Fruit fly (Drosophila melanogaster) S2 (cell line): ENCODE results near the gene Qtzl.

Experiments
- CG8478 ChIP-seq: fragments of >200 bp; optimal IDR thresholded peaks from 2 replicates; lab custom pipeline; 2018
- CTCF ChIP-seq, 2 experiments: fragments of >200 bp; optimal IDR thresholded peaks; 2 replicates each; lab custom pipeline; 2018

The Qtzl gene

dm6 chr2L:12020735-12021134, 25.2 kb downstream of the Qtzl start, which contains the start of gene Wdr81:
TSS of gene Wdr81 (minus strand) at chr2L:12020960.
- TF ChIP-seq CG8478 (lab: Kevin White, UChicago) (no peak), CTCF (optimal IDR thresholded peaks at IDR 0.05; lab: Kevin White, UChicago) (no peak)

dm6 chr2L:12021193-12021592, 25.7 kb downstream of the Qtzl start:
- TF ChIP-seq CTCF (optimal IDR thresholded peaks at IDR 0.05; lab: Kevin White, UChicago) (no peak), CG8478 (lab: Kevin White, UChicago) (no peak)

- TF ChIP-seq CG8478 (lab: Kevin White, UChicago) = no peak
- no peak for TF ChIP-seq CTCF (optimal IDR thresholded peaks at IDR 0.05; lab: Kevin White, UChicago)
These were observed 28.6 kb downstream of the Qtzl start for dm6 chr2L:12024104-12024503.

DNA sequence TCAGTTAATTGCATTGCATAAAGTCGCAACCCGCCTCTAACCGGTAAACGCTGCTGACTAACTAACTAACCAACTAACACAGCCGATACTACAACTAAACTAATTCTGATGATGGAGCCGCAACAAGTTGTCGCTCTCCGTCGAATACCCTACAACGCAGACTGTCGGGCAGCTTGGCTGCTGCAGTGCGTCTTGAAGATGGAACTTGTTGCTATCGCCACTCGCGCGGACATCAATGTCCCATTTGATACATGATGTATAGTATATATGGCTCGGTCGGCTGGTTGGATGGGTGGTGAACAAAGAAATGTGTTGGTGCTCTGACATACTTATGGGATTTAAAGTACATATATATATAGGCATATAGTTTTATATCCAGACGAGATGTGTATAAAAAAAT, 30.0 kb downstream of the Qtzl start:
- TF ChIP-seq CG8478 (lab: Kevin White, UChicago) = no peak
- no peak for TF ChIP-seq CTCF (optimal IDR thresholded peaks at IDR 0.05; lab: Kevin White, UChicago)

DNA sequence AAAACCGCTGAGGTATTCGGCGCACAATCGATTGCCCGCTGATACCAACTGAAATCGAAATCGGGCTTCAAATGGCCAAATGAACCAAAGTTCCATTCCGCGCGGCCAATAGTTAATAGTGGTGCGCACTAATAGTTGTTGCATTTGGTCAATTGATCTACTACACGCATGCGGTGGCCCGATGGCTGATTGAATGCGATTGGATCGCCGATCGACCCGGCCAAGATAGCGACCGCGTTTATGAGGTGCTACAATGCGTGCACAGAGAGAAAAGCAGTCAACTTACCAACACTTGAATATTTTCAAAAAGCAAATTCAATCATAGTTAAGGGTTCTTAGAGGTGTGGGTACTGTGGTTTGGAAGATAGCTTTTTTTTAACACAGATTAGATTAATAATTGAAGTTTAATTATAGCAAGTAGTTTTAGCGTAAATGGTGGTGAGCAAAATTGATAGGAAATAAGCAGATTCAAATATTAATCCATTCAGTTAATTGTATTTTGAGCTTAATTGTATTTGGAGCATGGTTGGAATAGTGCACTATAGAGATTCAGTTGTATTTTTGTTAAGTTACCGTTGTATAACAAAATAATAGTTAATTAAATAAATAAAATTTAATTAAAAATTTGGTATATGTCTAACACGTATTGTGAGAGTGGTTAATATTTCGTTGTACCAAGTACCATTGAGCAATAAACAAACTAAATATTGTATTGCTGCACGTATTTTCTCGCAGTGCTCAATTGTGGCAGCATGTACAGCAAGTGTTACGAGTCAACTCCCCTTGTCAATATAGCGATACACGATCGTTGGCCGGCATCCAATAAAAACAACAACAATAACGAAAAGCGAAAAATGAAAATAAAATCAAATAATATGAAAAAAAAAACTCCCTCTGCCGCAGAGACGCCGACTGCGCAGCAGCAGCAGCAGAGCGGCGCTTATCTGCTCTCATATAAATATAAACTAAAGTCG, 31.2 kb downstream of the Qtzl start:
- no peak for TF ChIP-seq CG8478 (lab: Kevin White, UChicago)
- TF ChIP-seq CTCF (optimal IDR thresholded peaks at IDR 0.05; lab: Kevin White, UChicago) = no peak

- no peak for TF ChIP-seq CTCF (optimal IDR thresholded peaks at IDR 0.05; lab: Kevin White, UChicago)
- no peak for TF ChIP-seq CG8478 (lab: Kevin White, UChicago)
These were observed 31.9 kb downstream of the Qtzl start, which contains the start of gene dmGlut for dm6 chr2L:12027435-12027834. TSS of gene dmGlut (plus strand) at chr2L:12027438.

DNA sequence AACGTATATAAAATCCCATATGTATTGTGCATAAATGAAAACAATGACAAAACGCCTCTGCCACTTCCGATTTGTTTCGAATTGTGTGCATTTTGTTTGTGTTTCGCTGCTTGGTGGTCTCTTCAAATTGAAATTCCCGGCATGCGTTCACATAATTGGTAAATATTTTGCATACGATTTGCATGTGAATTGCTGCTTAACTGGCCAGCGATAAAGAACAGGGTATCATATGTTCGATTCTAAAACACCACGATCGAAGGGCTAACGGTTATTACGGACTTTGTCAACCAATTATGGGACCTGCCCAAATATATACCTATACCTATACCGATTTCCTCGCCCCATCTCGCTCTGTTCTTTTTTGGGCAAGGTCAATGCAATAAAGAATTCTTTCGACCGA, 32.6 kb downstream of the Qtzl start:
- TF ChIP-seq CG8478 (lab: Kevin White, UChicago) = no peak

dm6 chr2L:12028808-12029207, 33.3 kb downstream of the Qtzl start:
- TF ChIP-seq CTCF (optimal IDR thresholded peaks at IDR 0.05; lab: Kevin White, UChicago) (no peak), CG8478 (lab: Kevin White, UChicago) (no peak)

DNA sequence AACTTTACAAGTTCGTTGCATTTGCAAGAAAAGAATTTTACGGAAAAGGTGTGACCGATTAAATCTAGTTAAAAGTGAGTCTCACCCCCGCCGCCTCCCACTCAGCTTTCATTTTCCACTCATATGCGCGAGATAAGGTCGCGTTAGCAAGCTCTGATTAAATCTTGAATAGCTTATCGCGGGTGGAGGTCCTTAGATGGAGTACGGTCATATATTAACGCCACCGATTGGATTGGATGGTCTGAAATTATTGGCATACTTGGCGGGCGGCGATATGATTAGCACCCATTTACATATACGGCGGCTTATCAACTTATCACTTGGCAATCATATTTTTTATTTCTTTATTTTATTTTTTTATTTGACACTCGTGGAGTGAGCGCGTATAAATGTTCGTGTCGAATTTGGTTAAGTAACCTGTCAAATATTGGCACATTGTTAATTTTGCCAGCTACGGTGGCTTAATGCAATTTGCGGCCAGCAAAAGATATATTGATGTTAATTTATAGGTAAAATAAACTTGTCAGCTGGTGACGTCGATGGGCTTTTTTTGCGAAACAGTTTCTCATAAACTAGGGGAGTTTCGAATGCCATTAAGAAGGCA, 34.2 kb downstream of the Qtzl start:
- TF ChIP-seq CG8478 (lab: Kevin White, UChicago) (no peak), CTCF (optimal IDR thresholded peaks at IDR 0.05; lab: Kevin White, UChicago) (no peak)

DNA sequence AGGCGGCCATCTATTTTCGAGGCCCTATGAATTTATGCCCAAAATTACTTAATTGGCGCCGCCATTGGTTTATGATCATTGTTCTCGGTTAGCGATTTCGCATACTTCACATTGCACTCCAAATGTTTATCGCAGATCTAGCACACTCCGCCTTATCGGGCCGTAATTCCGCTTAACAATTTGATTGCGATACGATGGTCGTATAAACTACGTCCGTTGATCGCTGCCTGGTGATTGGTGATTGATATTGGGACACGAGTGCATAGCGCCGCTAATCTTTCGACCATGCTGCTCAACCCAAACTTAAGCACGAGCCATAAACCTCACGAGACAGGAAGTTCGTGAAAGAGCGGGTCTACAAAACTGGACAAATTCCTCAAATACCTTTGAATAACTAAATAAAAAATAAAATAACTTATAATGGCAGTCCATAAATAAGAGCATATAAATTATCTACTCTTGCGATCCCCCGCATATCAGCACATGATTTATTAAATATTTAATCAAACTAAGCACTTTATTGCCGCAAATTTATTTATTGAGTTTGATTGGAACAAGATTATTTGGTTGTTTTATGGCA, 35.1 kb downstream of the Qtzl start:
- TF ChIP-seq CG8478 (lab: Kevin White, UChicago) (no peak), CTCF (optimal IDR thresholded peaks at IDR 0.05; lab: Kevin White, UChicago) (no peak)

DNA sequence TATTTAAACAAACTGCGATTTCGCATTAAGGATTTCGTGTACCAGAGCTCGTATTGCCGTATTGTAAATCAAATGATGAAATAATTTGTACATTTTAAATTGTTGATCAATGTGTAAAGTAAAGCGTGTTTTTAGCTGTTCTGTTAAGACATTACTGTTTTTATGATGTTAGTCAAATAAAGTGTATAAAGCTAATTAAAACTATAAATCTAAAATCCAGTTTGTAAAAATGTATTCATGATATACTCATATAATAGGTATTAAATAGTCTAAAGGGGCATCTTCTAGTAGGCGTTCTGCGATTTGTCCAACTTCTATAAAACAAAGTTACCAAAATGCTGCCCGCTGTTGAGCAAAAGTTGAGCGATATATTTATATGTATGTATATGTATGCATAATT, 38.4 kb downstream of the Qtzl start, which contains the start of gene CG18788:
TSS of gene CG18788 (plus strand) at position 301 of the 400 bp plus-strand sequence.
- TF ChIP-seq CG8478 (lab: Kevin White, UChicago) (no peak), CTCF (optimal IDR thresholded peaks at IDR 0.05; lab: Kevin White, UChicago) (no peak)

DNA sequence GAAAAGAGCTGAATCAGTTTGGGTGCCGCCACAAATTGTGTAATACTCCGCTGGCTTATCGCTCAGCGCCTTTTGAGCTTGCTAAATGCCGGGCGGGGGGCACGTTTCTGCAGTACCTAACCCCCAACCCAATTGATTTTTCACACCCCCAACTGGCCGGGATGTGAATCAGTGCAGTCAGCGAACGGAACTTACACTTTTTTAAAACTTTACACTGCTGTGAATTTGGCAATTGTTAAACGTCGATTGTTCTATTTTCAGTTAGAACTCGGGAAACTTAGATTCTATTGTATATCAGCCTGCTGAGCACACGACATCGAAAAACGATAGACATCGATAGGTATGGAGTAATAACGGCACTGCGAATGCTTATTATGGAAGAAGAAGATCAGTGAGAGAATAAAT, 42.6 kb downstream of the Qtzl start, which contains the start of gene Tom70:
TSS of gene Tom70 (minus strand) at position 335 of the 405 bp plus-strand sequence.
- TF ChIP-seq CTCF (optimal IDR thresholded peaks at IDR 0.05; lab: Kevin White, UChicago) (no peak), CG8478 (lab: Kevin White, UChicago) (no peak)

dm6 chr2L:12040510-12040909, 45.0 kb downstream of the Qtzl start, which contains the start of gene CG6766:
TSS of gene CG6766 (minus strand) at chr2L:12040689.
- no peak for TF ChIP-seq CTCF (optimal IDR thresholded peaks at IDR 0.05; lab: Kevin White, UChicago)
- TF ChIP-seq CG8478 (lab: Kevin White, UChicago) = no peak

DNA sequence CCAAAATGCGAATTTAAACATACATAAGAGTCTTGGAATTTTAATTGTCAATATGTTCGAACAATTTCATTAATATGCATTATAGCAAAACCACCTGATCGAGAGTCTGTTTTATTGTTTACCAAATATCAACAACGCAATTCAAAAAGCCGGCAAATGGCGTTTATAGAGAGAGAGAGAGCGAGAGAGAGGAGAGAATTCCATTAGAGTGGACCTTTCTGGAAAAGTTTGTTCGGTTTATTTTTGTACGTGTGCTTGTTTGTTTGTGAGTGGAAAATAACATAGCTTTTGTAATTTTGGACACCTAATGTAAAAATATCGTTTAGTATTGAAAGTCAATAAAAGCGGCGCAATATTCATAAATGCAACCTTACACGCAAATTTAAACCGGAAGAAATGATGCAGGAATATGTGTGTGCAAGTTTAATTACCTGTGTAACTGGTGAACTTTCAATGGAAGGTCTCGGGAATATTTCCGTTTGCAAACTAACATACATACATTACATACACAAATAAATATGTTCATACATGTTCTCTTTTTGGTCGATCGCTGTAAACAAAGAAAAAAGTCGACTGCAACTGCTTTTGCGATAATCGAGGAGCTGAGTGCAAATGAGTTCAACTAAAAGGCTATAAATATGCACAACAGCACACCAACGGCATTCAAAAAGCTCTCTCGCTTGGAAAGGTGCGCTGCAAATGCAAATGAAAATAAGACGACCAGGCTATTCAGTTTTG, 49.2 kb downstream of the Qtzl start, which contains the start of gene CG6785:
TSS of gene CG6785 (minus strand) at position 588 of the 738 bp plus-strand sequence.
- TF ChIP-seq CG8478 (lab: Kevin White, UChicago) (no peak), CTCF (optimal IDR thresholded peaks at IDR 0.05; lab: Kevin White, UChicago) (no peak)
